Fruit fly (Drosophila melanogaster) whole organism, embryonic: ENCODE results near the gene Gyc89Da.
A peak's percentile ranks its signal among the peaks of the same experiment; 100 is the strongest.

Experiments
- Abd-B ChIP-seq: fragments of 200-800 bp; sonication (Bioruptor generic); optimal IDR thresholded peaks from 2 replicates; lab custom pipeline; 2018; ENCODE audit warnings: missing biosample characterization, mild to moderate bottlenecking, missing genetic modification characterization, moderate library complexity
- BEAF-32 ChIP-seq: fragments of 200-800 bp; sonication (Bioruptor generic); optimal IDR thresholded peaks from 3 replicates; lab custom pipeline; 2017; ENCODE audit warnings: missing biosample characterization, missing genetic modification characterization, mild to moderate bottlenecking, moderate library complexity, missing genetic modification reagents
- CG11696 ChIP-seq: fragments of 200-800 bp; sonication (Bioruptor generic); IDR thresholded peaks from 2 replicates; pipeline ENCODE4 v1.3.6; 2022; ENCODE audit warnings: missing biosample characterization, missing genetic modification characterization
- CG13775 ChIP-seq: fragments of 200-800 bp; sonication (Bioruptor generic); optimal IDR thresholded peaks from 3 replicates; lab custom pipeline; 2017; ENCODE audit warnings: missing biosample characterization, mild to moderate bottlenecking, missing genetic modification characterization
- CG2678 ChIP-seq: fragments of 200-800 bp; sonication (Bioruptor generic); optimal IDR thresholded peaks from 3 replicates; lab custom pipeline; 2019; ENCODE audit warnings: missing biosample characterization, mild to moderate bottlenecking, missing genetic modification characterization, moderate library complexity
- CG2889 ChIP-seq: fragments of 200-800 bp; sonication (Bioruptor generic); IDR thresholded peaks from 3 replicates; pipeline ENCODE4 v1.3.6; 2022; ENCODE audit warnings: missing biosample characterization, missing genetic modification characterization
- CG4707 ChIP-seq: fragments of 200-800 bp; sonication (Bioruptor generic); optimal IDR thresholded peaks from 2 replicates; lab custom pipeline; 2018; ENCODE audit warnings: missing biosample characterization, mild to moderate bottlenecking, missing genetic modification characterization, moderate library complexity
- CG6254 ChIP-seq: fragments of 200-800 bp; sonication (Bioruptor generic); optimal IDR thresholded peaks from 3 replicates; lab custom pipeline; 2017; ENCODE audit warnings: mild to moderate bottlenecking, missing biosample characterization, missing genetic modification reagents, missing genetic modification characterization
- CG7745 ChIP-seq: fragments of 200-800 bp; sonication (Bioruptor generic); optimal IDR thresholded peaks from 2 replicates; lab custom pipeline; 2018; ENCODE audit warnings: missing biosample characterization, mild to moderate bottlenecking, missing genetic modification characterization, moderate library complexity
- CG7786 ChIP-seq: fragments of 200-800 bp; sonication (Bioruptor generic); optimal IDR thresholded peaks from 2 replicates; lab custom pipeline; 2016; ENCODE audit warnings: missing biosample characterization, missing genetic modification characterization
- CG8944 ChIP-seq: fragments of 200-800 bp; sonication (Bioruptor generic); optimal IDR thresholded peaks from 3 replicates; lab custom pipeline; 2016; ENCODE audit warnings: missing biosample characterization, missing genetic modification characterization
- Chrac-16 ChIP-seq: fragments of 200-800 bp; sonication (Bioruptor generic); optimal IDR thresholded peaks from 3 replicates; lab custom pipeline; 2016; ENCODE audit warnings: missing biosample characterization, missing genetic modification characterization
- D19A ChIP-seq: fragments of 200-800 bp; optimal IDR thresholded peaks from 3 replicates; lab custom pipeline; 2019; ENCODE audit warnings: missing biosample characterization, mild to moderate bottlenecking, missing genetic modification characterization, moderate library complexity
- Dp ChIP-seq: fragments of 200-800 bp; sonication (Bioruptor generic); optimal IDR thresholded peaks from 2 replicates; lab custom pipeline; 2018; ENCODE audit warnings: missing biosample characterization, mild to moderate bottlenecking, missing genetic modification characterization, moderate library complexity
- H15 ChIP-seq: fragments of 200-800 bp; sonication (Bioruptor generic); IDR thresholded peaks from 3 replicates; pipeline ENCODE4 v1.3.6; 2022; ENCODE audit warnings: missing biosample characterization, missing genetic modification characterization
- HLH54F ChIP-seq: fragments of 200-800 bp; sonication (Bioruptor generic); optimal IDR thresholded peaks from 3 replicates; lab custom pipeline; 2016; ENCODE audit warnings: missing biosample characterization, missing genetic modification characterization
- Hey ChIP-seq: fragments of 200-800 bp; sonication (Bioruptor generic); optimal IDR thresholded peaks from 3 replicates; lab custom pipeline; 2018; ENCODE audit warnings: missing biosample characterization, mild to moderate bottlenecking, missing genetic modification characterization
- HmgZ ChIP-seq: fragments of 200-800 bp; sonication (Bioruptor generic); optimal IDR thresholded peaks from 2 replicates; lab custom pipeline; 2018; ENCODE audit warnings: missing biosample characterization, mild to moderate bottlenecking, missing genetic modification characterization
- Hmx ChIP-seq: fragments of 200-800 bp; sonication (Bioruptor generic); optimal IDR thresholded peaks from 2 replicates; lab custom pipeline; 2016; ENCODE audit warnings: missing biosample characterization, missing genetic modification characterization
- Jarid2 ChIP-seq: fragments of 200-800 bp; sonication (Bioruptor generic); optimal IDR thresholded peaks from 3 replicates; lab custom pipeline; 2017; ENCODE audit warnings: mild to moderate bottlenecking, missing biosample characterization, missing genetic modification reagents, missing genetic modification characterization
- Med ChIP-seq: fragments of 200-800 bp; sonication (Bioruptor generic); peaks from one replicate; lab custom pipeline; 2016; ENCODE audit warnings: missing biosample characterization, missing genetic modification characterization, mild to moderate bottlenecking, inconsistent platforms, moderate library complexity
- NK7.1 ChIP-seq: fragments of 200-800 bp; sonication (Bioruptor generic); optimal IDR thresholded peaks from 3 replicates; lab custom pipeline; 2016; ENCODE audit warnings: missing biosample characterization, missing genetic modification characterization
- Optix ChIP-seq: fragments of 200-800 bp; sonication (Bioruptor generic); IDR thresholded peaks from 3 replicates; pipeline ENCODE4 v1.3.6; 2022; ENCODE audit warnings: missing biosample characterization, missing genetic modification characterization
- PHDP ChIP-seq: fragments of 200-800 bp; sonication (Bioruptor generic); optimal IDR thresholded peaks from 3 replicates; lab custom pipeline; 2018; ENCODE audit warnings: missing biosample characterization, mild to moderate bottlenecking, missing genetic modification characterization, moderate library complexity
- Ssrp ChIP-seq: fragments of 200-800 bp; sonication (Bioruptor generic); optimal IDR thresholded peaks from 2 replicates; lab custom pipeline; 2018; ENCODE audit warnings: missing biosample characterization, mild to moderate bottlenecking, missing genetic modification characterization, moderate library complexity
- Stat92E ChIP-seq, 3 experiments: fragments of >200 bp in 2 of 3; fragments of 200-800 bp in 1 of 3; sonication (Bioruptor generic) in 1 of 3; optimal IDR thresholded peaks; 2 replicates each; lab custom pipeline; 2017 to 2019; ENCODE audit warnings: missing biosample characterization in 3 of 3, missing genetic modification characterization in 3 of 3, mild to moderate bottlenecking in 1 of 3, moderate library complexity in 1 of 3
- Vsx1 ChIP-seq: fragments of 200-800 bp; sonication (Bioruptor generic); optimal IDR thresholded peaks from 2 replicates; lab custom pipeline; 2017; ENCODE audit warnings: missing biosample characterization, mild to moderate bottlenecking, missing genetic modification characterization, missing genetic modification reagents
- ap ChIP-seq: fragments of 200-800 bp; sonication (Bioruptor generic); IDR thresholded peaks from 2 replicates; pipeline ENCODE4 v1.3.6; 2022; ENCODE audit warnings: missing biosample characterization, missing genetic modification characterization
- ato ChIP-seq: fragments of 200-800 bp; sonication (Bioruptor generic); IDR thresholded peaks from 2 replicates; pipeline ENCODE4 v1.3.6; 2022; ENCODE audit warnings: missing biosample characterization, missing genetic modification characterization; ENCODE audit not compliant: partially characterized antibody
- caup ChIP-seq: fragments of 200-800 bp; sonication (Bioruptor generic); optimal IDR thresholded peaks from 3 replicates; lab custom pipeline; 2017; ENCODE audit warnings: missing biosample characterization, mild to moderate bottlenecking, missing genetic modification characterization, moderate library complexity; ENCODE audit not compliant: severe bottlenecking
- corto ChIP-seq: fragments of 200-800 bp; sonication (Bioruptor generic); optimal IDR thresholded peaks from 2 replicates; lab custom pipeline; 2016; ENCODE audit warnings: missing biosample characterization, mild to moderate bottlenecking, missing genetic modification characterization, moderate library complexity
- esg ChIP-seq: fragments of 200-800 bp; sonication (Bioruptor generic); conservative IDR thresholded peaks from 2 replicates; pipeline ENCODE4 v1.3.6; 2022; ENCODE audit warnings: missing biosample characterization, missing genetic modification characterization
- fu2 ChIP-seq: fragments of 200-800 bp; sonication (Bioruptor generic); optimal IDR thresholded peaks from 2 replicates; lab custom pipeline; 2016; ENCODE audit warnings: missing biosample characterization, missing genetic modification characterization
- jigr1 ChIP-seq: fragments of 200-800 bp; sonication (Bioruptor generic); IDR thresholded peaks from 3 replicates; pipeline ENCODE4 v1.3.6; 2022; ENCODE audit warnings: missing biosample characterization, missing genetic modification characterization
- ken ChIP-seq: fragments of 200-800 bp; sonication (Bioruptor generic); IDR thresholded peaks from 3 replicates; pipeline ENCODE4 v1.3.6; 2022; ENCODE audit warnings: missing biosample characterization, missing genetic modification characterization
- lov ChIP-seq, 2 experiments: fragments of 200-800 bp in 1 of 2; fragments of >200 bp in 1 of 2; sonication (Bioruptor generic) in 1 of 2; IDR thresholded peaks in 1 of 2; optimal IDR thresholded peaks in 1 of 2; 2 replicates in 1 of 2; 3 replicates in 1 of 2; pipeline versions ENCODE4 v1.3.6 to Lab custom; 2017 to 2022; ENCODE audit warnings: missing biosample characterization in 1 of 2, missing genetic modification characterization in 1 of 2
- pan ChIP-seq, 4 experiments: fragments of >200 bp in 3 of 4; fragments of 200-800 bp in 1 of 4; sonication (Bioruptor generic) in 1 of 4; optimal IDR thresholded peaks in 3 of 4; IDR thresholded peaks in 1 of 4; 2 replicates each; pipeline versions ENCODE4 v1.3.6 to Lab custom; 2017 to 2022; ENCODE audit warnings: missing biosample characterization in 2 of 4, missing genetic modification characterization in 2 of 4, mixed read lengths in 1 of 4
- phol ChIP-seq: fragments of 200-800 bp; sonication (Bioruptor generic); optimal IDR thresholded peaks from 3 replicates; lab custom pipeline; 2018; ENCODE audit warnings: missing biosample characterization, mild to moderate bottlenecking, missing genetic modification characterization, moderate library complexity
- pnt ChIP-seq: fragments of 200-800 bp; sonication (Bioruptor generic); optimal IDR thresholded peaks from 3 replicates; lab custom pipeline; 2016; ENCODE audit warnings: missing biosample characterization, missing genetic modification characterization
- pum ChIP-seq: fragments of 200-800 bp; sonication (Bioruptor generic); optimal IDR thresholded peaks from 2 replicates; lab custom pipeline; 2016; ENCODE audit warnings: missing biosample characterization, missing genetic modification characterization
- salm ChIP-seq: fragments of 200-800 bp; sonication (Bioruptor generic); optimal IDR thresholded peaks from 2 replicates; lab custom pipeline; 2018; ENCODE audit warnings: missing biosample characterization, mild to moderate bottlenecking, missing genetic modification characterization
- sens-2 ChIP-seq: fragments of 200-800 bp; sonication (Bioruptor generic); IDR thresholded peaks from 2 replicates; pipeline ENCODE4 v1.3.6; 2022; ENCODE audit warnings: missing biosample characterization, missing genetic modification characterization
- seq ChIP-seq: fragments of 200-800 bp; sonication (Bioruptor generic); IDR thresholded peaks from 2 replicates; pipeline ENCODE4 v1.3.6; 2022; ENCODE audit warnings: missing biosample characterization, missing genetic modification characterization
- sob ChIP-seq: fragments of 200-800 bp; sonication (Bioruptor generic); IDR thresholded peaks from 2 replicates; pipeline ENCODE4 v1.3.6; 2022; ENCODE audit warnings: missing biosample characterization, missing genetic modification characterization
- ssp ChIP-seq: fragments of 200-800 bp; sonication (Bioruptor generic); IDR thresholded peaks from 2 replicates; pipeline ENCODE4 v1.3.6; 2022; ENCODE audit warnings: missing biosample characterization, missing genetic modification characterization
- stc ChIP-seq: fragments of 200-800 bp; sonication (Bioruptor generic); IDR thresholded peaks from 2 replicates; pipeline ENCODE4 v1.3.6; 2022; ENCODE audit warnings: missing biosample characterization, missing genetic modification characterization
- tin ChIP-seq: fragments of 200-800 bp; sonication (Bioruptor generic); optimal IDR thresholded peaks from 3 replicates; lab custom pipeline; 2016; ENCODE audit warnings: missing biosample characterization, missing genetic modification characterization
- toy ChIP-seq: fragments of 200-800 bp; sonication (Bioruptor generic); IDR thresholded peaks from 2 replicates; pipeline ENCODE4 v1.3.6; 2022; ENCODE audit warnings: missing biosample characterization, missing genetic modification characterization
- wdn ChIP-seq: fragments of 200-800 bp; sonication (Bioruptor generic); IDR thresholded peaks from 2 replicates; pipeline ENCODE4 v1.3.6; 2022; ENCODE audit warnings: missing biosample characterization, missing genetic modification characterization
- zen2 ChIP-seq: fragments of 200-800 bp; sonication (Bioruptor generic); IDR thresholded peaks from 3 replicates; pipeline ENCODE4 v1.3.6; 2022; ENCODE audit warnings: missing biosample characterization, missing genetic modification characterization; ENCODE audit not compliant: partially characterized antibody

Gene Gyc89Da

DNA sequence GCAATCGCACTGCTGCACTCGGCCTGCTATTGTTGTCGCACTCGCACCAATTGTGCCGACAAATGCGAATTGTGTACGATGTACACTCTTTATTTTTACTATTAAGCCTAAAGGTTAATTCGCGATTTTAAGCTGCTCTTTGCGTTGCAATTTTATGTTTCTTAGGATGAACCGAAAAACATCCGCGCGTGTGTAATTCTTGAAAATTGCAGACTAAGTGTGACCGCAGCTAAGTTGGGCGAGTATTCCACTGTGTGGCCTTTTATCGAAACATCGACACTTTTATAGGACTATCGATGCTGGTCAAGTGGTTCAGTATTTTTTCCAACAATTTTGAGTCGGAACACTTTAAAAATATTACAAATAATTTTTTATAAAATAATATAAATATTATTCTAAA is 18.8 kb upstream of the Gyc89Da start, which contains the start of gene Pak3 (continued):
- no peak for TF ChIP-seq CG2678 (tag; lab: Kevin White, UChicago)
- TF ChIP-seq Jarid2 (GFP tag; lab: Kevin White, UChicago) = peak; percentile 87
- TF ChIP-seq Vsx1 (GFP tag; lab: Kevin White, UChicago) = no peak
- no peak for TF ChIP-seq Ssrp (tag; lab: Kevin White, UChicago)
- no peak for TF ChIP-seq lov (optimal IDR thresholded peaks at IDR 0.05; lab: Kevin White, UChicago)
- TF ChIP-seq lov (GFP tag; IDR thresholded peaks at IDR 0.05; lab: Robert Waterston, UW) = no peak
- no peak for TF ChIP-seq H15 (GFP tag; lab: Robert Waterston, UW)
- no peak for TF ChIP-seq sob
- TF ChIP-seq CG13775 = peak; percentile 46
- TF ChIP-seq Hmx (GFP tag; lab: Kevin White, UChicago) = no peak
- TF ChIP-seq jigr1 (GFP tag; lab: Robert Waterston, UW) = no peak; the same call in 2 of the 3 replicates
- TF ChIP-seq Dp = peak; percentile 63
- no peak for TF ChIP-seq caup (GFP tag; lab: Kevin White, UChicago)
- TF ChIP-seq tin (GFP tag; lab: Kevin White, UChicago) = no peak
- TF ChIP-seq esg = no peak
- TF ChIP-seq pan (optimal IDR thresholded peaks at IDR 0.05; lab: Kevin White, UChicago) = no peak
- no peak for TF ChIP-seq pan (GFP tag; optimal IDR thresholded peaks at IDR 0.05 in 1 of 2, IDR thresholded peaks at IDR 0.05 in 1 of 2)
- TF ChIP-seq fu2 (GFP tag; lab: Kevin White, UChicago) = no peak
- no peak for TF ChIP-seq corto (GFP tag; lab: Kevin White, UChicago)
- peak; percentile 42; the same call in 1 of the 3 replicates for TF ChIP-seq zen2 (GFP tag; lab: Robert Waterston, UW)
- TF ChIP-seq ap (GFP tag; lab: Robert Waterston, UW) = no peak
- TF ChIP-seq PHDP (tag; lab: Kevin White, UChicago) = no peak
- TF ChIP-seq Med (GFP tag; lab: Kevin White, UChicago) = peak; percentile 79
- no peak for TF ChIP-seq sens-2 (GFP tag; lab: Robert Waterston, UW)
- TF ChIP-seq Abd-B (GFP tag; lab: Kevin White, UChicago) = no peak
- no peak for TF ChIP-seq NK7.1 (GFP tag; lab: Kevin White, UChicago)
- TF ChIP-seq salm = peak; percentile 10
- TF ChIP-seq Stat92E (GFP tag; optimal IDR thresholded peaks at IDR 0.05; lab: Kevin White, UChicago) = peak in 1 of 3 experiments; percentile 7
- no peak for TF ChIP-seq CG2889
- no peak for TF ChIP-seq HLH54F
- no peak for TF ChIP-seq CG7786 (GFP tag; lab: Kevin White, UChicago)
- TF ChIP-seq CG6254 (GFP tag; lab: Kevin White, UChicago) = no peak
- no peak for TF ChIP-seq Optix
- no peak for TF ChIP-seq pum (GFP tag; lab: Kevin White, UChicago)
- no peak for TF ChIP-seq CG7745 (tag; lab: Kevin White, UChicago)
- TF ChIP-seq phol (tag; lab: Kevin White, UChicago) = peak; percentile 4
- TF ChIP-seq ato = peak; percentile 51; the same call in 1 of the 2 replicates
- no peak for TF ChIP-seq wdn (GFP tag; lab: Robert Waterston, UW)
- TF ChIP-seq CG8944 (GFP tag; lab: Kevin White, UChicago) = no peak
- no peak for TF ChIP-seq stc (GFP tag; lab: Robert Waterston, UW)
- peak; percentile 79 for TF ChIP-seq BEAF-32 (GFP tag; lab: Kevin White, UChicago)
- TF ChIP-seq HmgZ = peak; percentile 42
- no peak for TF ChIP-seq Chrac-16 (GFP tag; lab: Kevin White, UChicago)
- TF ChIP-seq CG4707 (GFP tag; lab: Kevin White, UChicago) = no peak
- TF ChIP-seq seq (GFP tag; lab: Robert Waterston, UW) = no peak
- no peak for TF ChIP-seq Hey (tag; lab: Kevin White, UChicago)
- no peak for TF ChIP-seq ken (GFP tag; lab: Robert Waterston, UW)
- TF ChIP-seq pnt (GFP tag; lab: Kevin White, UChicago) = no peak
- TF ChIP-seq toy = no peak
- peak; percentile 7 for TF ChIP-seq D19A (tag; lab: Kevin White, UChicago)
- peak; percentile 61 for TF ChIP-seq ssp (GFP tag; lab: Robert Waterston, UW)
- no peak for TF ChIP-seq CG11696 (GFP tag; lab: Robert Waterston, UW)
